Worm (Caenorhabditis elegans) whole organism, L4 larva: ENCODE measurements around the gene pfd-2.

ENCODE experiments used
- T26A8.4 ChIP-seq: fragments of 200-800 bp; sonication (Bioruptor generic); IDR thresholded peaks from 2 replicates; pipeline ENCODE4 v1.3.6; 2022; ENCODE audit warnings: missing genetic modification characterization, missing compliant biosample characterization
- Y48G9A.11 ChIP-seq: fragments of 200-800 bp; sonication (Bioruptor generic); IDR thresholded peaks from 2 replicates; pipeline ENCODE4 v1.3.6; 2022; ENCODE audit warnings: missing genetic modification reagents, missing genetic modification characterization, missing compliant biosample characterization
- ama-1 ChIP-seq: fragments of 150-350 bp; optimal IDR thresholded peaks from 2 replicates; lab custom pipeline; 2014; ENCODE audit warnings: inconsistent platforms, mixed read lengths
- jun-1 ChIP-seq: fragments of 150-350 bp; optimal IDR thresholded peaks from 2 replicates; lab custom pipeline; 2014; ENCODE audit warnings: missing biosample characterization, missing genetic modification reagents, missing genetic modification characterization
- lin-13 ChIP-seq: fragments of 150-350 bp; optimal IDR thresholded peaks from 2 replicates; lab custom pipeline; 2014; ENCODE audit warnings: missing biosample characterization, missing genetic modification reagents, missing genetic modification characterization
- lin-39 ChIP-seq: fragments of 150-350 bp; optimal IDR thresholded peaks from 2 replicates; lab custom pipeline; 2014; ENCODE audit warnings: missing biosample characterization, missing genetic modification reagents, missing genetic modification characterization
- mep-1 ChIP-seq: fragments of 150-350 bp; sonication (generic microtip); optimal IDR thresholded peaks from 3 replicates; lab custom pipeline; 2014; ENCODE audit warnings: missing biosample characterization, missing genetic modification characterization
- nhr-102 ChIP-seq: sonication (generic microtip); optimal IDR thresholded peaks from 2 replicates; lab custom pipeline; 2016; ENCODE audit warnings: mild to moderate bottlenecking, missing genetic modification characterization, moderate library complexity, missing compliant biosample characterization
- nhr-25 ChIP-seq: sonication (generic microtip); optimal IDR thresholded peaks from 2 replicates; lab custom pipeline; 2017; ENCODE audit warnings: missing genetic modification characterization, mild to moderate bottlenecking, missing compliant biosample characterization, antibody characterized with exemption, moderate library complexity, borderline replicate concordance; ENCODE audit not compliant: insufficient read depth
- nhr-41 ChIP-seq: fragments of 200-800 bp; sonication (Bioruptor generic); IDR thresholded peaks from 2 replicates; pipeline ENCODE4 v1.3.6; 2022; ENCODE audit warnings: missing genetic modification reagents, missing genetic modification characterization, missing compliant biosample characterization
- nhr-6 ChIP-seq: fragments of 150-350 bp; optimal IDR thresholded peaks from 2 replicates; lab custom pipeline; 2014; ENCODE audit warnings: missing biosample characterization, missing genetic modification characterization
- snpc-4 ChIP-seq: fragments of 150-350 bp; optimal IDR thresholded peaks from 2 replicates; lab custom pipeline; 2014; ENCODE audit warnings: missing biosample characterization, missing genetic modification characterization
- zag-1 ChIP-seq: fragments of 150-350 bp; optimal IDR thresholded peaks from 2 replicates; lab custom pipeline; 2014; ENCODE audit warnings: missing biosample characterization, missing genetic modification characterization

ce11 chrII:4312115-4312514 is 14.4 kb upstream of the pfd-2 start, which contains the start of gene plep-1:
- TF ChIP-seq T26A8.4 (GFP tag; lab: Robert Waterston, UW) (no peak), nhr-102 (no peak), nhr-25 (tag; lab: Kevin White, UChicago) (no peak), zag-1 (tag; lab: Kevin White, UChicago) (no peak), mep-1 (tag; lab: Kevin White, UChicago) (no peak), Y48G9A.11 (no peak), lin-13 (GFP tag; lab: Kevin White, UChicago) (no peak), nhr-41 (GFP tag; lab: Robert Waterston, UW) (no peak), ama-1 (no peak), lin-39 (no peak), jun-1 (no peak), snpc-4 (no peak), nhr-6 (tag; lab: Kevin White, UChicago) (no peak)
